Worm (Caenorhabditis elegans) whole organism, mixed stage, embryonic: ENCODE measurements around the gene math-34.
"Not testable (repeated sequence)": the region's sequence is repeated elsewhere in the genome, so short reads cannot be mapped to it uniquely, and the experiment has no call there.

Experiments used
- M03D4.4 ChIP-seq: sonication (generic microtip); optimal IDR thresholded peaks from 2 replicates; lab custom pipeline; 2017; ENCODE audit warnings: mild to moderate bottlenecking, missing genetic modification characterization, missing compliant biosample characterization
- bed-3 ChIP-seq: fragments of 200-800 bp; sonication (Bioruptor generic); optimal IDR thresholded peaks from 3 replicates; lab custom pipeline; 2018; ENCODE audit warnings: mild to moderate bottlenecking, missing genetic modification characterization, moderate library complexity, missing compliant biosample characterization
- ceh-43 ChIP-seq: fragments of 200-800 bp; sonication (Bioruptor generic); optimal IDR thresholded peaks from 2 replicates; lab custom pipeline; 2018; ENCODE audit warnings: mild to moderate bottlenecking, missing genetic modification characterization, moderate library complexity, missing compliant biosample characterization
- ceh-83 ChIP-seq: fragments of 200-800 bp; sonication (Bioruptor generic); optimal IDR thresholded peaks from 2 replicates; lab custom pipeline; 2018; ENCODE audit warnings: mild to moderate bottlenecking, missing genetic modification characterization, missing compliant biosample characterization
- ces-1 ChIP-seq: fragments of 150-350 bp; optimal IDR thresholded peaks from 2 replicates; lab custom pipeline; 2014; ENCODE audit warnings: missing biosample characterization, missing genetic modification reagents, missing genetic modification characterization
- cnd-1 ChIP-seq: fragments of 200-800 bp; sonication (Bioruptor generic); optimal IDR thresholded peaks from 2 replicates; lab custom pipeline; 2018; ENCODE audit warnings: mild to moderate bottlenecking, missing genetic modification characterization, missing compliant biosample characterization
- drap-1 ChIP-seq: fragments of 200-800 bp; sonication (Bioruptor generic); optimal IDR thresholded peaks from 3 replicates; lab custom pipeline; 2018; ENCODE audit warnings: mild to moderate bottlenecking, missing genetic modification characterization, missing compliant biosample characterization
- elt-1 ChIP-seq: sonication (generic microtip); optimal IDR thresholded peaks from 2 replicates; lab custom pipeline; 2017; ENCODE audit warnings: missing genetic modification characterization, mild to moderate bottlenecking, missing compliant biosample characterization, antibody characterized with exemption, moderate library complexity, borderline replicate concordance; ENCODE audit not compliant: insufficient read depth
- elt-3 ChIP-seq: fragments of 150-350 bp; optimal IDR thresholded peaks from 2 replicates; lab custom pipeline; 2014; ENCODE audit warnings: missing biosample characterization, missing genetic modification characterization
- flh-1 ChIP-seq: fragments of 200-800 bp; sonication (Bioruptor generic); optimal IDR thresholded peaks from 2 replicates; lab custom pipeline; 2018; ENCODE audit warnings: mild to moderate bottlenecking, missing genetic modification characterization, moderate library complexity, missing compliant biosample characterization
- ham-2 ChIP-seq: fragments of 200-800 bp; sonication (Bioruptor generic); optimal IDR thresholded peaks from 2 replicates; lab custom pipeline; 2018; ENCODE audit warnings: mild to moderate bottlenecking, missing genetic modification characterization, missing compliant biosample characterization
- hlh-1 ChIP-seq: fragments of 150-350 bp; optimal IDR thresholded peaks from 2 replicates; lab custom pipeline; 2014; ENCODE audit warnings: missing biosample characterization, missing genetic modification reagents, missing genetic modification characterization
- lin-13 ChIP-seq: fragments of 150-350 bp; optimal IDR thresholded peaks from 2 replicates; lab custom pipeline; 2014; ENCODE audit warnings: missing biosample characterization, missing genetic modification characterization
- lin-32 ChIP-seq: fragments of 200-800 bp; sonication (Bioruptor generic); optimal IDR thresholded peaks from 2 replicates; lab custom pipeline; 2018; ENCODE audit warnings: mild to moderate bottlenecking, missing genetic modification characterization, missing compliant biosample characterization
- lsy-2 ChIP-seq: fragments of 150-350 bp; optimal IDR thresholded peaks from 2 replicates; lab custom pipeline; 2014; ENCODE audit warnings: missing biosample characterization, missing genetic modification characterization
- mab-5 ChIP-seq: fragments of 150-350 bp; optimal IDR thresholded peaks from 2 replicates; lab custom pipeline; 2014; ENCODE audit warnings: missing biosample characterization, missing genetic modification characterization
- mep-1 ChIP-seq: fragments of 150-350 bp; optimal IDR thresholded peaks from 2 replicates; lab custom pipeline; 2017; ENCODE audit warnings: missing biosample characterization, missing genetic modification reagents, missing genetic modification characterization, inconsistent platforms
- mls-2 ChIP-seq: sonication (generic microtip); optimal IDR thresholded peaks from 2 replicates; lab custom pipeline; 2016; ENCODE audit warnings: mild to moderate bottlenecking, missing genetic modification characterization, moderate library complexity, missing compliant biosample characterization
- nhr-2 ChIP-seq: fragments of 150-350 bp; optimal IDR thresholded peaks from 2 replicates; lab custom pipeline; 2014; ENCODE audit warnings: missing biosample characterization, missing genetic modification characterization
- nhr-237 ChIP-seq: fragments of 150-350 bp; optimal IDR thresholded peaks from 2 replicates; lab custom pipeline; 2014; ENCODE audit warnings: missing biosample characterization, missing genetic modification characterization
- nhr-28 ChIP-seq: fragments of 150-350 bp; optimal IDR thresholded peaks from 2 replicates; lab custom pipeline; 2014; ENCODE audit warnings: missing biosample characterization, missing genetic modification characterization
- nhr-76 ChIP-seq: sonication (generic microtip); optimal IDR thresholded peaks from 2 replicates; lab custom pipeline; 2017; ENCODE audit warnings: missing biosample characterization, missing genetic modification characterization
- pha-4 ChIP-seq: fragments of 150-350 bp; optimal IDR thresholded peaks from 2 replicates; lab custom pipeline; 2018; ENCODE audit warnings: missing biosample characterization, missing genetic modification reagents, missing genetic modification characterization
- sem-2 ChIP-seq: fragments of 200-800 bp; sonication (Bioruptor generic); optimal IDR thresholded peaks from 2 replicates; lab custom pipeline; 2018; ENCODE audit warnings: mild to moderate bottlenecking, missing genetic modification characterization, missing compliant biosample characterization
- tbx-8 ChIP-seq: fragments of 200-800 bp; sonication (Bioruptor generic); optimal IDR thresholded peaks from 2 replicates; lab custom pipeline; 2018; ENCODE audit warnings: mild to moderate bottlenecking, missing genetic modification characterization, moderate library complexity, missing compliant biosample characterization
- unc-120 ChIP-seq: sonication (generic microtip); optimal IDR thresholded peaks from 2 replicates; lab custom pipeline; 2017; ENCODE audit warnings: missing genetic modification characterization, missing compliant biosample characterization; ENCODE audit not compliant: poor library complexity, severe bottlenecking
- unc-39 ChIP-seq: fragments of 150-350 bp; optimal IDR thresholded peaks from 2 replicates; lab custom pipeline; 2014; ENCODE audit warnings: missing biosample characterization, missing genetic modification characterization
- unc-62 ChIP-seq: fragments of 150-350 bp; optimal IDR thresholded peaks from 2 replicates; lab custom pipeline; 2014; ENCODE audit warnings: missing biosample characterization, missing genetic modification reagents, missing genetic modification characterization
- zip-8 ChIP-seq: fragments of 150-350 bp; optimal IDR thresholded peaks from 2 replicates; lab custom pipeline; 2014; ENCODE audit warnings: missing biosample characterization, missing genetic modification characterization

Gene math-34

DNA sequence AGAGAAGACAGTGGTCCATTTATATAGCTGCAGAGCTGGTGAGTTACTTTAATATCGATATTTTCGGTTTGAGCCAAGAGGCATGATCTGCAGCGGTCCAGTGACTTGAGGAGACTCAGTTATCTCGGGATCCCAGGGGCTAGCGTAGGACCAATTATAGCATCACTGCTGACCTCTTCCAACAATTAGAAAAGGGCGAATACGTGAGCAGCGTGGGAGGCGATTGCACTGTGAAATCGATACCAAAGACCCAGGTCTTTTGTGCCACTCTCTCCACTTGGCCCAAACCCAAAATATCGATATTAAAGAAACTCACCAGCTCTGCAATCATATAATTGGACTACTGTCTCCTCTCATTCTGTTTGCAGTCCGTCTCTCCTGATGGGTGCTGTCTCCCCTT, 21.1 kb downstream of the math-34 start, which contains the start of gene fbxb-40:
Gene fbxb-40 (minus strand): TSS at position 101 of the 400 bp plus-strand sequence.
- TF ChIP-seq elt-3 (tag; lab: Kevin White, UChicago): no peak
- TF ChIP-seq lin-13 (tag; lab: Kevin White, UChicago): no peak
- TF ChIP-seq, all 35 proteins: peak for 0

DNA sequence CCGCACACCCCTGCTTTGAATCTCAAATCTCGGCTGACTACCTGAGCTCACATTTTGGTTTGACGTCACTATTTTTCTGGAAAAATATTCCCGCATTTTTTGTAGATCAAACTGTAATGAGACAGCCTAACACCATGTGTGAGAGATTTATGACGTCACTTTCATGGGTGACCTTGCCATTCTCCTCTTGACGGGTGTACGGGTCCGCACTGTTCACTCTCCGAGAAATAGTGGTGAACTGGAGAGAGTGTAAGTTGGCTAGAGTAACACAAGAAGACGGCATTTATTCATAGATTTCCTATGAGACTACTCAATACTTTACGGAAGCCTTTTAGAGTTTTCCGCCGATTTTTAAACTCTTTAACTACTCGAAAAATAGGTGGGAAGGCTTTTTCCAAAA, 26.0 kb downstream of the math-34 start, which contains the start of gene K02E7.7:
Gene K02E7.7 (plus strand): TSS at position 301 of the 400 bp plus-strand sequence.
- TF ChIP-seq lin-13 (tag; lab: Kevin White, UChicago); nhr-76 (tag; lab: Kevin White, UChicago); unc-62: not testable (repeated sequence)

DNA sequence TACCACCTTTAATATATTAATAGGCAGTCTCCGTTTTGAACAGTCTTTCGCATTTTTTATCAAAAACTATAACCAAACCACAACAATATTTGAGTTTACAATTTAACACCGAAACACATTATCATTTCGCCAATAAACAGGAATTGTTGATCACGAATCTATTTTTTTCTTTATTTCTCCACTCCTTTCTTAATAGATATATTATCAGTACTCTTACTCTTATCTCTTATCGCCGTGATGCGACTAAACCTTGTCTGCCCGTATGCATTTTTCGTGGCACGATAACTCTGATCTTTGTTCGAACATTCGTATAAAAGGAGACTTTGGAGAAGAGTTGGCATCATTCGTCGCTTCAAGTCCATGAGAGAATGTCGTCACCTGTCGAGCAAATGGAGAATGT, 28.1 kb downstream of the math-34 start:
- TF ChIP-seq ceh-83 (GFP tag; lab: Kevin White, UChicago) (no peak), elt-3 (tag; lab: Kevin White, UChicago) (no peak)

DNA sequence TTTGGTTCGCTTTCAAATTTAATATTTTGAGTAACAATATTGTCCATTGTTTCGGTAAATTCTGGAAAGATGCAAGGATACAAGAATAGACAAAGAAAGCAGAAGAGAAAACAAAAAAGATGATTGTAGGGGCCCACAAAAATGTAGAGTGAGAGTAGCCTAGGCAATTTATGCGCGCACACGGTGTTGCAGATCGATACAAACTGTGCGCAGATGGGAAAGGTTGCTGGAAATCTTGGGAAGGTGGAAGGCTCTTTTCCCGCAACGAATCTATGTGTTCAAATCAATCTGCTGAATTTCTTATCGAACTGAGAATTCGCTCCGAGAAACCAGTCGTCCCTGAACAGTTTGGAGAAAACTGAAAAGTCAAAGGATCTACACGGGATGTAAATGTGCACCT, 31.9 kb downstream of the math-34 start, which contains the start of gene btb-10:
Gene btb-10 (minus strand): TSS at position 101 of the 400 bp plus-strand sequence.
- TF ChIP-seq nhr-237 (tag; lab: Kevin White, UChicago); unc-120 (tag; lab: Kevin White, UChicago); pha-4: not testable (repeated sequence)
- TF ChIP-seq, all 35 proteins: peak for 0; not testable (repeated sequence) for 35

DNA sequence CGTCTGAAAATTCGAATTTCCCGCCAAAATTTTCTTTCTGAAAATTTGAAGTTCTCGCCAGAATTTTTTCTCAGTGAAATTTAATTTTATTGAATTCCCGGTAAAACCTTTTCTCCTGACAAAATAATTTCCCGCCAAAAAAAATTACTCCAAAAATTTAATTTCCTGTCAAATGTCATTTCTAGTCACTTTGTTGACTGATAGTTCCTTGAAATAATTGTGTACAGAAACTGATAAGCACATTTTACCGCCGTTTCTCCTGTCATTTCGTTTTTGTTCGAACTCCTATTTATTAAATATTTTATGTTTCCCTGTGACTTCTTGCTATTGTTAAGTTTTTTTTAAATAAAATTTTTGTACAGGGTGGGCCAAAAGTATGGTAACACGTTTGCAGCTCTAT, 35.2 kb downstream of the math-34 start:
- TF ChIP-seq sem-2 (GFP tag; lab: Kevin White, UChicago) (no peak), elt-1 (tag; lab: Kevin White, UChicago) (no peak), drap-1 (no peak), ceh-43 (GFP tag; lab: Kevin White, UChicago) (no peak), hlh-1 (tag; lab: Kevin White, UChicago) (no peak), ham-2 (GFP tag; lab: Kevin White, UChicago) (no peak), bed-3 (no peak), nhr-28 (tag; lab: Kevin White, UChicago) (no peak), nhr-76 (tag; lab: Kevin White, UChicago) (no peak), zip-8 (tag; lab: Kevin White, UChicago) (no peak), ces-1 (GFP tag; lab: Kevin White, UChicago) (no peak), ceh-83 (GFP tag; lab: Kevin White, UChicago) (no peak), nhr-2 (tag; lab: Kevin White, UChicago) (no peak), mls-2 (tag; lab: Kevin White, UChicago) (no peak), elt-3 (tag; lab: Kevin White, UChicago) (no peak), tbx-8 (GFP tag; lab: Kevin White, UChicago) (no peak), mep-1 (tag; lab: Kevin White, UChicago) (no peak), unc-39 (tag; lab: Kevin White, UChicago) (no peak), lin-32 (GFP tag; lab: Kevin White, UChicago) (no peak)

DNA sequence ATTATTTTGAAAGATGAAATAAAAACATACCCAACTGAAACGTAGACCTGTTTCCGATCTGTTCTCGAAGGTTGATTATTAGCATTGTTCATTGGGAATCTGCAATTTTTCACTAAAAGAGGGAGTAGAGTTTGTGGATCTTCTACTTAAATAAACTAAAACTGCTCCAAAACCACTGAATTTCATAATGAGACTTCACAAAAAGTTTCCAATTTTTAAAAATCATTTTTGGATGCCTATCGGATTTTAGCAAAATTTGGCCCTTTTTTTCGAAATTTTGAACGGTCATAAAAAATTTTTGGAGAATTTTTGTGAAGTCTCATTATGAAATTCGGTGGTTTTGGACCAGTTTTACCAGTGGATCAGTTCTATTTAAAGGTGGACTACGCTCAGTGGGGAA, 38.1 kb downstream of the math-34 start, which contains the start of gene K02E7.10:
Gene K02E7.10 (minus strand): TSS at position 101 of the 400 bp plus-strand sequence.
- TF ChIP-seq pha-4 (no peak), ham-2 (GFP tag; lab: Kevin White, UChicago) (no peak), mab-5 (tag; lab: Kevin White, UChicago) (no peak), unc-62 (no peak), elt-1 (tag; lab: Kevin White, UChicago) (no peak), ces-1 (GFP tag; lab: Kevin White, UChicago) (no peak), lin-13 (tag; lab: Kevin White, UChicago) (no peak), mep-1 (tag; lab: Kevin White, UChicago) (no peak)

DNA sequence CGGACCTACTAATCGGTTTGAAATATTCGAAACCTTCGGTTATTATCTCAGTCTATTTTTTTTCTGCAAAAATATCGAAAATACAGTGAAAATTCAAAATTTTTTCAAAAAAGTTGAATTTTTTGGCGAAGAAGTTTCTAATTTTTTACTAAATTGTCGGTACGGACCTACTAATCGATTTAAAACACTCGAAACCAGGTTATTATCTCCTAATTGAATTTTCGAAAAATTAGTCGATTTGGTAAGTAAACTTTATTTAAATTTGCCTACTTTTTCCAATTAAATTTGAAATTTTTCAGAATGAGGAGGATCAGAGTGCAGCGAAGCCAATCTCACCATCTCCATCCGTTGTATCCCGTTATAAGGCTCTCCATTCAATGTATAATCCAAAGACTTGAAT, 42.1 kb downstream of the math-34 start, which contains the start of gene K02E7.12:
Gene K02E7.12 (plus strand): TSS at position 301 of the 400 bp plus-strand sequence.
- no peak for TF ChIP-seq nhr-76 (tag; lab: Kevin White, UChicago)
- no peak for TF ChIP-seq elt-3 (tag; lab: Kevin White, UChicago)
- TF ChIP-seq M03D4.4: no peak
- TF ChIP-seq lsy-2 (tag; lab: Kevin White, UChicago): no peak
- no peak for TF ChIP-seq mep-1 (tag; lab: Kevin White, UChicago)
- no peak for TF ChIP-seq cnd-1 (tag; lab: Kevin White, UChicago)
- no peak for TF ChIP-seq flh-1 (GFP tag; lab: Kevin White, UChicago)
- no peak for TF ChIP-seq unc-62
- TF ChIP-seq hlh-1 (tag; lab: Kevin White, UChicago): no peak
- TF ChIP-seq nhr-237 (tag; lab: Kevin White, UChicago): no peak
